Worm (Caenorhabditis elegans) whole organism, young adult: ENCODE data around the gene immt-1.

Experiments used
- C17E4.6 ChIP-seq: fragments of 200-800 bp; sonication (Bioruptor generic); IDR thresholded peaks from 2 replicates; pipeline ENCODE4 v1.3.6; 2022; ENCODE audit warnings: missing genetic modification reagents, missing genetic modification characterization, missing compliant biosample characterization
- F39B2.1 ChIP-seq: fragments of 200-800 bp; sonication (Bioruptor generic); IDR thresholded peaks from 2 replicates; pipeline ENCODE4 v1.3.6; 2022; ENCODE audit warnings: missing genetic modification reagents, missing genetic modification characterization, missing compliant biosample characterization
- F57A8.1 ChIP-seq: fragments of 200-800 bp; sonication (Bioruptor generic); optimal IDR thresholded peaks from 2 replicates; lab custom pipeline; 2018; ENCODE audit warnings: mild to moderate bottlenecking, missing genetic modification characterization, moderate library complexity, missing compliant biosample characterization
- T07F8.4 ChIP-seq: sonication (generic microtip); optimal IDR thresholded peaks from 2 replicates; lab custom pipeline; 2016; ENCODE audit warnings: mild to moderate bottlenecking, missing genetic modification characterization, moderate library complexity, missing compliant biosample characterization
- Y53G8AR.9 ChIP-seq: fragments of 200-800 bp; sonication (Bioruptor generic); conservative IDR thresholded peaks from 2 replicates; pipeline ENCODE4 v1.3.6; 2022; ENCODE audit warnings: missing genetic modification reagents, missing genetic modification characterization, missing compliant biosample characterization
- Y67H2A.10 ChIP-seq: fragments of 200-800 bp; sonication (Bioruptor generic); conservative IDR thresholded peaks from 2 replicates; pipeline ENCODE4 v1.3.6; 2022; ENCODE audit warnings: missing genetic modification reagents, missing genetic modification characterization, missing compliant biosample characterization
- Y79H2A.3 ChIP-seq: fragments of 200-800 bp; sonication (Bioruptor generic); conservative IDR thresholded peaks from 2 replicates; pipeline ENCODE4 v1.3.6; 2022; ENCODE audit warnings: missing genetic modification reagents, missing genetic modification characterization, missing compliant biosample characterization
- Y95B8A.8 ChIP-seq: fragments of 200-800 bp; sonication (Bioruptor generic); IDR thresholded peaks from 2 replicates; pipeline ENCODE4 v1.3.6; 2022; ENCODE audit warnings: missing genetic modification reagents, missing genetic modification characterization, missing compliant biosample characterization
- attf-3 ChIP-seq: fragments of 200-800 bp; sonication (Bioruptor generic); conservative IDR thresholded peaks from 2 replicates; pipeline ENCODE4 v1.3.6; 2022; ENCODE audit warnings: missing genetic modification reagents, missing genetic modification characterization, missing compliant biosample characterization
- cebp-1 ChIP-seq, 2 experiments: fragments of 200-800 bp in 1 of 2; sonication (Bioruptor generic) in 1 of 2; sonication (generic microtip) in 1 of 2; IDR thresholded peaks in 1 of 2; optimal IDR thresholded peaks in 1 of 2; 2 replicates each; pipeline versions ENCODE4 v1.3.6 to Lab custom; 2017 to 2022; ENCODE audit warnings: missing compliant biosample characterization in 2 of 2, missing genetic modification characterization in 2 of 2, mild to moderate bottlenecking in 1 of 2, missing genetic modification reagents in 1 of 2, moderate library complexity in 1 of 2
- cebp-2 ChIP-seq: fragments of 200-800 bp; sonication (Bioruptor generic); IDR thresholded peaks from 2 replicates; pipeline ENCODE4 v1.3.6; 2022; ENCODE audit warnings: missing genetic modification characterization, missing compliant biosample characterization
- ceh-100 ChIP-seq: fragments of 200-800 bp; sonication (Bioruptor generic); IDR thresholded peaks from 2 replicates; pipeline ENCODE4 v1.3.6; 2022; ENCODE audit warnings: missing genetic modification reagents, missing genetic modification characterization, missing compliant biosample characterization
- die-1 ChIP-seq: sonication (generic microtip); optimal IDR thresholded peaks from 2 replicates; lab custom pipeline; 2016; ENCODE audit warnings: missing genotype, mild to moderate bottlenecking, missing genetic modification characterization, missing compliant biosample characterization
- dpff-1 ChIP-seq: sonication (generic microtip); optimal IDR thresholded peaks from 2 replicates; lab custom pipeline; 2017; ENCODE audit warnings: mild to moderate bottlenecking, missing genetic modification characterization, missing compliant biosample characterization
- dpl-1 ChIP-seq: fragments of 150-350 bp; optimal IDR thresholded peaks from 2 replicates; lab custom pipeline; 2014; ENCODE audit warnings: missing biosample characterization, missing genetic modification reagents, missing genetic modification characterization
- egl-18 ChIP-seq: fragments of 200-800 bp; sonication (Bioruptor generic); IDR thresholded peaks from 2 replicates; pipeline ENCODE4 v1.3.6; 2022; ENCODE audit warnings: missing genetic modification reagents, missing genetic modification characterization, missing compliant biosample characterization
- egrh-3 ChIP-seq: fragments of 200-800 bp; sonication (Bioruptor generic); IDR thresholded peaks from 2 replicates; pipeline ENCODE4 v1.3.6; 2022; ENCODE audit warnings: missing genetic modification reagents, missing genetic modification characterization, missing compliant biosample characterization
- ets-4 ChIP-seq: fragments of 200-800 bp; sonication (Bioruptor generic); optimal IDR thresholded peaks from 2 replicates; lab custom pipeline; 2018; ENCODE audit warnings: mild to moderate bottlenecking, missing genetic modification characterization, missing compliant biosample characterization
- fkh-3 ChIP-seq: sonication (generic microtip); optimal IDR thresholded peaks from 2 replicates; lab custom pipeline; 2016; ENCODE audit warnings: mild to moderate bottlenecking, missing genetic modification characterization, missing compliant biosample characterization
- hmg-1.2 ChIP-seq: fragments of 200-800 bp; sonication (Bioruptor generic); IDR thresholded peaks from 2 replicates; pipeline ENCODE4 v1.3.6; 2022; ENCODE audit warnings: missing genetic modification reagents, missing genetic modification characterization, missing compliant biosample characterization
- lag-1 ChIP-seq: fragments of 200-800 bp; sonication (Bioruptor generic); IDR thresholded peaks from 2 replicates; pipeline ENCODE4 v1.3.6; 2022; ENCODE audit warnings: missing genetic modification reagents, missing genetic modification characterization, missing compliant biosample characterization
- lin-35 ChIP-seq, 3 experiments: fragments of 150-350 bp in 2 of 3; sonication (generic microtip) in 1 of 3; optimal IDR thresholded peaks; 2 replicates each; lab custom pipeline; 2014 to 2018; ENCODE audit warnings: missing biosample characterization in 3 of 3, missing genetic modification characterization in 3 of 3, missing genetic modification reagents in 3 of 3
- lsl-1 ChIP-seq: fragments of 200-800 bp; sonication (Bioruptor generic); optimal IDR thresholded peaks from 2 replicates; lab custom pipeline; 2018; ENCODE audit warnings: mild to moderate bottlenecking, missing genetic modification characterization, moderate library complexity, missing compliant biosample characterization
- madf-10 ChIP-seq: sonication (generic microtip); optimal IDR thresholded peaks from 2 replicates; lab custom pipeline; 2016; ENCODE audit warnings: mild to moderate bottlenecking, missing genetic modification characterization, missing compliant biosample characterization
- mcd-1 ChIP-seq: fragments of 200-800 bp; sonication (Bioruptor generic); IDR thresholded peaks from 2 replicates; pipeline ENCODE4 v1.3.6; 2022; ENCODE audit warnings: missing genetic modification reagents, missing genetic modification characterization, missing compliant biosample characterization
- mel-28 ChIP-seq: sonication (generic microtip); optimal IDR thresholded peaks from 2 replicates; lab custom pipeline; 2016; ENCODE audit warnings: borderline replicate concordance, mild to moderate bottlenecking, missing genetic modification characterization, missing compliant biosample characterization
- nhr-179 ChIP-seq: sonication (generic microtip); optimal IDR thresholded peaks from 2 replicates; lab custom pipeline; 2016; ENCODE audit warnings: mild to moderate bottlenecking, missing genetic modification characterization, missing compliant biosample characterization
- repo-1 ChIP-seq: sonication (generic microtip); optimal IDR thresholded peaks from 2 replicates; lab custom pipeline; 2017; ENCODE audit warnings: mild to moderate bottlenecking, missing genetic modification characterization, missing compliant biosample characterization
- sea-2 ChIP-seq: fragments of 200-800 bp; sonication (Bioruptor generic); IDR thresholded peaks from 2 replicates; pipeline ENCODE4 v1.3.6; 2022; ENCODE audit warnings: missing genetic modification characterization, missing compliant biosample characterization
- snpc-1.3 ChIP-seq: sonication (generic microtip); optimal IDR thresholded peaks from 2 replicates; lab custom pipeline; 2017; ENCODE audit warnings: missing genetic modification characterization, mild to moderate bottlenecking, missing compliant biosample characterization, antibody characterized with exemption, moderate library complexity, missing genotype, missing genetic modification reagents; ENCODE audit not compliant: insufficient read depth
- snpc-3.4 ChIP-seq: sonication (generic microtip); optimal IDR thresholded peaks from 2 replicates; lab custom pipeline; 2017; ENCODE audit warnings: missing genetic modification characterization, mild to moderate bottlenecking, missing compliant biosample characterization, antibody characterized with exemption, moderate library complexity, missing genotype, missing genetic modification reagents
- tbx-9 ChIP-seq: sonication (generic microtip); optimal IDR thresholded peaks from 2 replicates; lab custom pipeline; 2016; ENCODE audit warnings: borderline replicate concordance, missing genetic modification characterization, inconsistent platforms, missing compliant biosample characterization
- unc-130 ChIP-seq: sonication (generic microtip); optimal IDR thresholded peaks from 2 replicates; lab custom pipeline; 2016; ENCODE audit warnings: missing genetic modification reagents, missing genetic modification characterization, missing compliant biosample characterization
- ztf-18 ChIP-seq: sonication (generic microtip); optimal IDR thresholded peaks from 2 replicates; lab custom pipeline; 2016; ENCODE audit warnings: missing genotype, mild to moderate bottlenecking, missing genetic modification characterization, missing compliant biosample characterization
- ztf-22 ChIP-seq: fragments of 200-800 bp; sonication (Bioruptor generic); optimal IDR thresholded peaks from 2 replicates; lab custom pipeline; 2018; ENCODE audit warnings: mild to moderate bottlenecking, missing genetic modification characterization, moderate library complexity, missing compliant biosample characterization
- ztf-28 ChIP-seq: fragments of 200-800 bp; sonication (Bioruptor generic); IDR thresholded peaks from 2 replicates; pipeline ENCODE4 v1.3.6; 2022; ENCODE audit warnings: missing genetic modification reagents, missing genetic modification characterization, missing compliant biosample characterization
- ztf-6 ChIP-seq: fragments of 200-800 bp; sonication (Bioruptor generic); IDR thresholded peaks from 2 replicates; pipeline ENCODE4 v1.3.6; 2022; ENCODE audit warnings: missing genetic modification reagents, missing genetic modification characterization, missing compliant biosample characterization

Gene immt-1

ce11 chrX:2731416-2731815 lies 44.4 kb upstream of the immt-1 start (continued):
- TF ChIP-seq unc-130 (GFP tag; lab: Kevin White, UChicago) (no peak), cebp-2 (GFP tag; lab: Robert Waterston, UW) (no peak), F39B2.1 (no peak), lsl-1 (no peak), mcd-1 (GFP tag; lab: Robert Waterston, UW) (peak; percentile 24; the same call in 1 of the 2 replicates), ceh-100 (GFP tag; lab: Robert Waterston, UW) (no peak)

DNA sequence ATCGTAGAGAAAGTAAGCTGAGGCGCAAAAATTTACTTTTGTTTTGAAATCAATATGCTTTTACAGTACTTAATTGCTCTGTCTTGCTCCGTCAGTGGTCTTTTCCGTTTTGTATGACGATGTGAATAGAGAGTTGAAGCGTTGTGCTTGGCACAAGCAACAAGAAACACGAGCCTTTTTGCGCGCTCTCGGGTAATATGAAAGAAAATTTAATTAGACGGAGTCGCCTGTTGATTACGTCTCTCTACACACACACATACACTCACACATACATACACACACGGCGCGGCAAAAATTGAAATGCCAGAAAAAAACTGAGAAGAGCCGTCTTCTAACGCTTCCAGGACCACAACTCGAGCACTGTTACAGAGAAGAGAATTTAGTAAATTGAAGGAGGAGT lies 42.9 kb upstream of the immt-1 start:
- TF ChIP-seq ets-4 (GFP tag; lab: Kevin White, UChicago) (no peak), mcd-1 (GFP tag; lab: Robert Waterston, UW) (no peak), Y95B8A.8 (GFP tag; lab: Robert Waterston, UW) (no peak), fkh-3 (tag; lab: Kevin White, UChicago) (no peak), ztf-28 (GFP tag; lab: Robert Waterston, UW) (no peak), ztf-6 (no peak), C17E4.6 (GFP tag; lab: Robert Waterston, UW) (no peak), madf-10 (tag; lab: Kevin White, UChicago) (no peak), snpc-1.3 (tag; lab: Kevin White, UChicago) (no peak), egl-18 (GFP tag; lab: Robert Waterston, UW) (no peak), die-1 (no peak), repo-1 (tag; lab: Kevin White, UChicago) (no peak), F57A8.1 (GFP tag; lab: Kevin White, UChicago) (no peak), hmg-1.2 (GFP tag; lab: Robert Waterston, UW) (no peak), dpff-1 (tag; lab: Kevin White, UChicago) (no peak), Y53G8AR.9 (GFP tag; lab: Robert Waterston, UW) (no peak)

DNA sequence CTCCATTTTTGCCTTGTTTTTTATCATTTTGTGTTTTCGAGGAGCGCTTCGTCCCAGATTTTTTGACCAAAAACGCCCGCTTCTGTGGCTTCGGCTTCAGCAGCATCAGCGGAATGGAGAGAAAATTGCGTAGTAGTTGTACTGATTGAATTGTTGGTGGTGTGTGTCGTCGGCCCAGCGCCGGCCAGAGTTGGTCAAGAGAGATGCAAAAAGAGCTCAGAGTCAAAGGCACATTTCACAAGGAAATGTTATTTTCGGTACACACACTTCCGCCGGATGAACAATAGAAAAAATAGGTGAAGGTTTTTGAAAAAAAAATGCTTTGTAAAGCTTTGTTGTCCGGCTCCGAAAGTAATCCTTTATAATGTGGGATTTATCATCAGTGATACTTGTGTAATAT lies 40.7 kb upstream of the immt-1 start:
- TF ChIP-seq snpc-1.3 (tag; lab: Kevin White, UChicago) (no peak), egrh-3 (GFP tag; lab: Robert Waterston, UW) (no peak), dpl-1 (GFP tag; lab: Kevin White, UChicago) (no peak), T07F8.4 (tag; lab: Kevin White, UChicago) (no peak), attf-3 (no peak), Y79H2A.3 (GFP tag; lab: Robert Waterston, UW) (no peak), Y67H2A.10 (GFP tag; lab: Robert Waterston, UW) (no peak), lin-35 (GFP tag; optimal IDR thresholded peaks at IDR 0.05; lab: Kevin White, UChicago) (no peak), tbx-9 (no peak)

ce11 chrX:2712984-2713383 lies 26.0 kb upstream of the immt-1 start:
- TF ChIP-seq ztf-18 (tag; lab: Kevin White, UChicago) (no peak), cebp-1 (GFP tag; IDR thresholded peaks at IDR 0.05; lab: Robert Waterston, UW) (no peak), cebp-1 (tag; optimal IDR thresholded peaks at IDR 0.05; lab: Kevin White, UChicago) (no peak), nhr-179 (tag; lab: Kevin White, UChicago) (no peak), lag-1 (GFP tag; lab: Robert Waterston, UW) (no peak), snpc-1.3 (tag; lab: Kevin White, UChicago) (no peak), sea-2 (GFP tag; lab: Robert Waterston, UW) (no peak), snpc-3.4 (tag; lab: Kevin White, UChicago) (no peak), ztf-22 (no peak), egrh-3 (GFP tag; lab: Robert Waterston, UW) (no peak), mel-28 (no peak)
- TF ChIP-seq, all 124 proteins: peak for 0
